Worm (Caenorhabditis elegans) whole organism, L4/young adult: ENCODE results near the gene C08F1.10.

ENCODE experiments used
- W03F9.2 ChIP-seq: fragments of 150-350 bp; optimal IDR thresholded peaks from 2 replicates; lab custom pipeline; 2014; ENCODE audit warnings: missing biosample characterization, missing genetic modification characterization
- him-1 ChIP-seq: sonication (generic microtip); optimal IDR thresholded peaks from 2 replicates; lab custom pipeline; 2016; ENCODE audit warnings: missing genotype, missing genetic modification reagents, missing genetic modification characterization, missing compliant biosample characterization

DNA sequence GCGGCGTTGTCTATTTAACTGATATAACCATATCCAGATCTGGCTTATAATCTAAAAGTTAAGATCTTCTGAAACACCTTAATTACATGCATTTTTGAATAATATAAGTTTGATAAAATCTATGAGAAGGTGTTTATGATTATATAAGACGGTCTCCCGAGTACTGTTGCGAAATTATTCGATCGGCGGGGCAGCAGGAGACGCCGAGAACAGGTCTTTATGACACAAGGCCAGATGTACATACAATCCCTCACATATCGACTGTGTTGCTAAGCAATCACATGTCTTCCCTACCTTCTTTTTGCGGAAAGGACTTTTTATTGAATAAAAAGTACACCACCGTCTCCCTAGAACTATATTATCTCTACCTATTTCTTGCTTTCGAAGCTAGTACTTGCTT, 29.5 kb downstream of the C08F1.10 start, which contains the start of gene fbxb-53:
- no peak for TF ChIP-seq him-1
- TF ChIP-seq W03F9.2: no peak
